Worm (Caenorhabditis elegans) whole organism, L3 larva: Measurements from ENCODE around the gene algn-1.

Experiments used
- ZK546.5 ChIP-seq: sonication (generic microtip); optimal IDR thresholded peaks from 2 replicates; lab custom pipeline; 2017; ENCODE audit warnings: missing biosample characterization, missing genetic modification characterization
- aly-2 ChIP-seq: fragments of 150-350 bp; optimal IDR thresholded peaks from 2 replicates; lab custom pipeline; 2014; ENCODE audit warnings: missing biosample characterization, missing genetic modification characterization
- ceh-28 ChIP-seq: fragments of 150-350 bp; optimal IDR thresholded peaks from 2 replicates; lab custom pipeline; 2014; ENCODE audit warnings: missing biosample characterization, missing genetic modification reagents, missing genetic modification characterization
- egl-27 ChIP-seq: sonication (generic microtip); optimal IDR thresholded peaks from 4 replicates; lab custom pipeline; 2017; ENCODE audit warnings: missing biosample characterization, missing genetic modification reagents, missing genetic modification characterization
- elt-3 ChIP-seq, 3 experiments: fragments of 150-350 bp in 1 of 3; sonication (generic microtip) in 2 of 3; optimal IDR thresholded peaks; 2 replicates in 2 of 3; 4 replicates in 1 of 3; lab custom pipeline; 2014 to 2017; ENCODE audit warnings: missing biosample characterization in 3 of 3, missing genetic modification characterization in 3 of 3
- nhr-12 ChIP-seq: fragments of 150-350 bp; optimal IDR thresholded peaks from 2 replicates; lab custom pipeline; 2014; ENCODE audit warnings: missing biosample characterization, missing genetic modification characterization
- nhr-28 ChIP-seq: fragments of 150-350 bp; optimal IDR thresholded peaks from 2 replicates; lab custom pipeline; 2014; ENCODE audit warnings: missing biosample characterization, missing genetic modification characterization
- unc-39 ChIP-seq: sonication (generic microtip); optimal IDR thresholded peaks from 4 replicates; lab custom pipeline; 2017; ENCODE audit warnings: missing biosample characterization, missing genetic modification characterization
- ztf-11 ChIP-seq: fragments of 150-350 bp; optimal IDR thresholded peaks from 2 replicates; lab custom pipeline; 2014; ENCODE audit warnings: missing biosample characterization, missing genetic modification characterization

- TF ChIP-seq elt-3 (tag; optimal IDR thresholded peaks at IDR 0.05; lab: Kevin White, UChicago) (no peak), ceh-28 (tag; lab: Kevin White, UChicago) (no peak), nhr-28 (tag; lab: Kevin White, UChicago) (no peak), ZK546.5 (no peak), unc-39 (tag; lab: Kevin White, UChicago) (no peak), ztf-11 (tag; lab: Kevin White, UChicago) (no peak), nhr-12 (tag; lab: Kevin White, UChicago) (no peak), egl-27 (tag; lab: Kevin White, UChicago) (no peak), aly-2 (no peak)
Measured at ce11 chrIII:6452278-6452677, 7.6 kb upstream of the algn-1 start, which contains the start of gene set-1.
